Fruit fly (Drosophila melanogaster) whole organism, prepupa: ENCODE measurements around the gene CG15890.
A peak's percentile ranks its signal among the peaks of the same experiment; 100 is the strongest.

Experiments
- CG10631 ChIP-seq: fragments of 200-800 bp; sonication (Bioruptor generic); optimal IDR thresholded peaks from 2 replicates; lab custom pipeline; 2016; ENCODE audit warnings: missing biosample characterization, missing genetic modification characterization
- CG10669 ChIP-seq: fragments of 200-800 bp; sonication (Bioruptor generic); optimal IDR thresholded peaks from 3 replicates; lab custom pipeline; 2018; ENCODE audit warnings: missing biosample characterization, mild to moderate bottlenecking, missing genetic modification characterization, moderate library complexity
- CG15336 ChIP-seq: fragments of 200-800 bp; sonication (Bioruptor generic); IDR thresholded peaks from 2 replicates; pipeline ENCODE4 v1.3.6; 2022; ENCODE audit warnings: missing biosample characterization, missing genetic modification characterization
- CG32006 ChIP-seq: fragments of 200-800 bp; sonication (Bioruptor generic); optimal IDR thresholded peaks from 3 replicates; lab custom pipeline; 2017; ENCODE audit warnings: missing biosample characterization, mild to moderate bottlenecking, missing genetic modification characterization
- CG34406 ChIP-seq: fragments of 200-800 bp; sonication (Bioruptor generic); optimal IDR thresholded peaks from 3 replicates; lab custom pipeline; 2016; ENCODE audit warnings: missing biosample characterization, missing genetic modification characterization
- CG3919 ChIP-seq: fragments of 200-800 bp; sonication (Bioruptor generic); optimal IDR thresholded peaks from 3 replicates; lab custom pipeline; 2016; ENCODE audit warnings: missing biosample characterization, missing genetic modification characterization
- CG4318 ChIP-seq: fragments of 200-800 bp; sonication (Bioruptor generic); optimal IDR thresholded peaks from 3 replicates; lab custom pipeline; 2017; ENCODE audit warnings: missing biosample characterization, mild to moderate bottlenecking, missing genetic modification characterization
- CG6163 ChIP-seq: fragments of 200-800 bp; sonication (Bioruptor generic); IDR thresholded peaks from 3 replicates; pipeline ENCODE4 v1.3.6; 2022; ENCODE audit warnings: missing biosample characterization, missing genetic modification characterization
- CG6808 ChIP-seq: fragments of 200-800 bp; sonication (Bioruptor generic); optimal IDR thresholded peaks from 3 replicates; lab custom pipeline; 2017; ENCODE audit warnings: missing biosample characterization, missing genetic modification characterization, mild to moderate bottlenecking, moderate library complexity, missing genetic modification reagents
- CG8119 ChIP-seq: fragments of 200-800 bp; sonication (Bioruptor generic); IDR thresholded peaks from 3 replicates; pipeline ENCODE4 v1.3.6; 2022; ENCODE audit warnings: missing biosample characterization, missing genetic modification characterization
- CG8632 ChIP-seq: fragments of 200-800 bp; sonication (Bioruptor generic); optimal IDR thresholded peaks from 3 replicates; lab custom pipeline; 2016; ENCODE audit warnings: missing biosample characterization, missing genetic modification characterization
- CG9139 ChIP-seq: fragments of 200-800 bp; sonication (Bioruptor generic); optimal IDR thresholded peaks from 3 replicates; lab custom pipeline; 2017; ENCODE audit warnings: missing biosample characterization, mild to moderate bottlenecking, missing genetic modification characterization
- Eip75B ChIP-seq: fragments of 200-800 bp; sonication (Bioruptor generic); optimal IDR thresholded peaks from 3 replicates; lab custom pipeline; 2016; ENCODE audit warnings: missing biosample characterization, missing genetic modification characterization
- Eip78C ChIP-seq: fragments of 200-800 bp; sonication (Bioruptor generic); peaks from one replicate; lab custom pipeline; 2016; ENCODE audit warnings: missing biosample characterization, missing genetic modification characterization
- Ets21C ChIP-seq: fragments of 200-800 bp; sonication (Bioruptor generic); optimal IDR thresholded peaks from 3 replicates; lab custom pipeline; 2016; ENCODE audit warnings: missing biosample characterization, missing genetic modification characterization
- Ets96B ChIP-seq: fragments of 200-800 bp; optimal IDR thresholded peaks from 2 replicates; lab custom pipeline; 2019; ENCODE audit warnings: missing biosample characterization, mild to moderate bottlenecking, missing genetic modification characterization, moderate library complexity
- Gug ChIP-seq: fragments of 200-800 bp; sonication (Bioruptor generic); IDR thresholded peaks from 2 replicates; pipeline ENCODE4 v1.3.6; 2022; ENCODE audit warnings: missing biosample characterization, missing genetic modification characterization
- Hr38 ChIP-seq: sonication (Bioruptor generic); optimal IDR thresholded peaks from 2 replicates; lab custom pipeline; 2016; ENCODE audit warnings: missing biosample characterization, missing genetic modification characterization
- Hr39 ChIP-seq: fragments of 200-800 bp; sonication (Bioruptor generic); optimal IDR thresholded peaks from 2 replicates; lab custom pipeline; 2016; ENCODE audit warnings: missing biosample characterization, missing genetic modification characterization
- Hr4 ChIP-seq: fragments of 200-800 bp; sonication (Bioruptor generic); optimal IDR thresholded peaks from 3 replicates; lab custom pipeline; 2016; ENCODE audit warnings: missing biosample characterization, missing genetic modification characterization
- Lpt ChIP-seq: fragments of 200-800 bp; sonication (Bioruptor generic); optimal IDR thresholded peaks from 3 replicates; lab custom pipeline; 2016; ENCODE audit warnings: missing biosample characterization, missing genetic modification characterization
- OdsH ChIP-seq: fragments of 200-800 bp; sonication (Bioruptor generic); optimal IDR thresholded peaks from 3 replicates; lab custom pipeline; 2016; ENCODE audit warnings: missing biosample characterization, missing genetic modification characterization
- Sox102F ChIP-seq: fragments of 200-800 bp; sonication (Bioruptor generic); optimal IDR thresholded peaks from 2 replicates; lab custom pipeline; 2016; ENCODE audit warnings: missing biosample characterization, mild to moderate bottlenecking, missing genetic modification characterization
- Sox14 ChIP-seq: fragments of 200-800 bp; sonication (Bioruptor generic); optimal IDR thresholded peaks from 3 replicates; lab custom pipeline; 2016; ENCODE audit warnings: missing biosample characterization, missing genetic modification characterization
- achi ChIP-seq: fragments of 200-800 bp; sonication (Bioruptor generic); optimal IDR thresholded peaks from 3 replicates; lab custom pipeline; 2016; ENCODE audit warnings: missing biosample characterization, missing genetic modification characterization
- acj6 ChIP-seq: fragments of 200-800 bp; sonication (Bioruptor generic); optimal IDR thresholded peaks from 3 replicates; lab custom pipeline; 2016; ENCODE audit warnings: missing biosample characterization, missing genetic modification characterization
- dac ChIP-seq: fragments of 200-800 bp; sonication (Bioruptor generic); optimal IDR thresholded peaks from 2 replicates; lab custom pipeline; 2017; ENCODE audit warnings: missing biosample characterization, mild to moderate bottlenecking, missing genetic modification characterization
- dsx ChIP-seq: fragments of 200-800 bp; optimal IDR thresholded peaks from 3 replicates; lab custom pipeline; 2019; ENCODE audit warnings: missing biosample characterization, mild to moderate bottlenecking, missing genetic modification characterization, moderate library complexity; ENCODE audit not compliant: poor library complexity, severe bottlenecking
- eg ChIP-seq: fragments of 200-800 bp; sonication (Bioruptor generic); IDR thresholded peaks from 3 replicates; pipeline ENCODE4 v1.3.6; 2022; ENCODE audit warnings: missing biosample characterization, missing genetic modification characterization
- esn ChIP-seq: fragments of 200-800 bp; sonication (Bioruptor generic); optimal IDR thresholded peaks from 2 replicates; lab custom pipeline; 2016; ENCODE audit warnings: missing biosample characterization, mild to moderate bottlenecking, missing genetic modification characterization, moderate library complexity
- fd59A ChIP-seq: fragments of 200-800 bp; sonication (Bioruptor generic); optimal IDR thresholded peaks from 2 replicates; lab custom pipeline; 2017; ENCODE audit warnings: missing biosample characterization, mild to moderate bottlenecking, missing genetic modification characterization, missing genetic modification reagents
- fd85E ChIP-seq: fragments of 200-800 bp; sonication (Bioruptor generic); optimal IDR thresholded peaks from 3 replicates; lab custom pipeline; 2016; ENCODE audit warnings: missing biosample characterization, missing genetic modification characterization
- fkh ChIP-seq: fragments of 200-800 bp; sonication (Bioruptor generic); optimal IDR thresholded peaks from 3 replicates; lab custom pipeline; 2017; ENCODE audit warnings: missing biosample characterization, mild to moderate bottlenecking, missing genetic modification characterization, moderate library complexity
- lz ChIP-seq: fragments of 200-800 bp; sonication (Bioruptor generic); optimal IDR thresholded peaks from 3 replicates; lab custom pipeline; 2016; ENCODE audit warnings: missing biosample characterization, missing genetic modification characterization
- net ChIP-seq: fragments of 200-800 bp; sonication (Bioruptor generic); optimal IDR thresholded peaks from 3 replicates; lab custom pipeline; 2016; ENCODE audit warnings: missing biosample characterization, missing genetic modification characterization
- pdm3 ChIP-seq: fragments of 200-800 bp; sonication (Bioruptor generic); optimal IDR thresholded peaks from 3 replicates; lab custom pipeline; 2016; ENCODE audit warnings: missing biosample characterization, missing genetic modification characterization
- ss ChIP-seq, 2 experiments: fragments of 200-800 bp; sonication (Bioruptor generic); optimal IDR thresholded peaks; 2 replicates in 1 of 2; 3 replicates in 1 of 2; lab custom pipeline; 2017 to 2018; ENCODE audit warnings: mild to moderate bottlenecking in 2 of 2, missing biosample characterization in 2 of 2, missing genetic modification characterization in 2 of 2, moderate library complexity in 1 of 2
- svp ChIP-seq: fragments of 200-800 bp; sonication (Bioruptor generic); peaks from one replicate; lab custom pipeline; 2016; ENCODE audit warnings: missing biosample characterization, missing genetic modification characterization
- vri ChIP-seq: fragments of 200-800 bp; sonication (Bioruptor generic); optimal IDR thresholded peaks from 3 replicates; lab custom pipeline; 2016; ENCODE audit warnings: missing biosample characterization, mild to moderate bottlenecking, missing genetic modification characterization

The CG15890 gene

DNA sequence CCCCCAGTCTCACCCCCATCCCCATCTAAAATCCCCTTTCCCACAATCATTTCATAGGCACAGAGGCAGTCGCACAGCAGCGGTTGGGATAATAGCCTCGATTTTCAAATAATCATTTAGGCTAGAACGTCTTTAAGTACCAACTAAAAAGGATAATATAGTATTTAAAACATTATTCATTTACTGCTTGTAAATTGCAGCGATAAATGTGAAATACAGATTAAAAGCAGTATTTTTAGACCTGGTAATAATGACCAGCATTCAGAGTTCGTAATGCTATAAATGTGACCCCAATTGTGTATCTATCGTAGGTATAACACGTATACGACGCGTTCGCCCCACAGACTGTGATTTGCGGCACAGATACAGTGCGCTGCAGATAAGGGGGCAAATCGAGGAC, 38.0 kb downstream of the CG15890 start:
- TF ChIP-seq CG15336 (peak; percentile 56), esn (GFP tag; lab: Kevin White, UChicago) (no peak), Gug (peak; percentile 19; the same call in 1 of the 2 replicates), CG6163 (GFP tag; lab: Robert Waterston, UW) (0 out of 3 replicates have a peak, but pooled peaks have one; percentile 32), Eip75B (no peak), CG32006 (GFP tag; lab: Kevin White, UChicago) (peak; percentile 48), ss (GFP tag; optimal IDR thresholded peaks at IDR 0.05; lab: Kevin White, UChicago) (no peak), fkh (GFP tag; lab: Kevin White, UChicago) (no peak), OdsH (GFP tag; lab: Kevin White, UChicago) (peak; percentile 23), CG8632 (no peak), CG10669 (GFP tag; lab: Kevin White, UChicago) (peak; percentile 5), Hr38 (no peak), net (GFP tag; lab: Kevin White, UChicago) (peak; percentile 12), Ets21C (GFP tag; lab: Kevin White, UChicago) (no peak), vri (no peak), dsx (GFP tag; lab: Kevin White, UChicago) (no peak), CG6808 (GFP tag; lab: Kevin White, UChicago) (peak; percentile 5), Hr4 (GFP tag; lab: Kevin White, UChicago) (peak; percentile 36), CG10631 (GFP tag; lab: Kevin White, UChicago) (no peak), eg (GFP tag; lab: Robert Waterston, UW) (peak; percentile 40; the same call in 2 of the 3 replicates), Sox14 (GFP tag; lab: Kevin White, UChicago) (no peak), achi (GFP tag; lab: Kevin White, UChicago) (peak; percentile 9), fd59A (GFP tag; lab: Kevin White, UChicago) (no peak), dac (GFP tag; lab: Kevin White, UChicago) (no peak), acj6 (GFP tag; lab: Kevin White, UChicago) (no peak), Hr39 (GFP tag; lab: Kevin White, UChicago) (no peak), svp (peak; percentile 66), lz (no peak), fd85E (GFP tag; lab: Kevin White, UChicago) (no peak), pdm3 (peak; percentile 26), Ets96B (tag; lab: Kevin White, UChicago) (peak; percentile 40), Lpt (GFP tag; lab: Kevin White, UChicago) (peak; percentile 15), Eip78C (peak; percentile 59), CG9139 (GFP tag; lab: Kevin White, UChicago) (no peak), CG4318 (GFP tag; lab: Kevin White, UChicago) (peak; percentile 3), Sox102F (no peak), CG8119 (GFP tag; lab: Robert Waterston, UW) (0 out of 3 replicates have a peak, but pooled peaks have one; percentile 15)

DNA sequence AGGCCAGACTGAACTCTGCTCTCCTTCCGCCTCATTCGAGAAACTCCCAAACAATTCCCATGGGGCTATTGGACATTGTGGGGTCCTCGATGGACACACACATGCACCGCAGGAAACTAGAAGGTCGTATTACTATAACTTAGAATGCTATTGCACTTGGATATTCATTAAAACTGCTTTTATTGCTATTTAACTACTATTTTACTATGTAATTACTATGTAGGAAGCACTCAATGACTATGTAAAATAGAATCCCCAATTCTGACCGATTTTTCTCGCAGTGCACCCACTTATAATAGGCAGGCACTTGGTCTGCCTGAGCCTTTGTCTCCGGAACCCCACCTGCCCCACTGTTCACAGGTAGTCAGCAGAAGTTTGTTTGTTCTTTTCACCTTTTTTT, 40.5 kb downstream of the CG15890 start:
- TF ChIP-seq Sox14 (GFP tag; lab: Kevin White, UChicago) (no peak), Hr39 (GFP tag; lab: Kevin White, UChicago) (no peak), Eip78C (peak; percentile 52), CG3919 (GFP tag; lab: Kevin White, UChicago) (peak; percentile 15), CG10631 (GFP tag; lab: Kevin White, UChicago) (peak; percentile 18), Ets96B (tag; lab: Kevin White, UChicago) (peak; percentile 6), svp (peak; percentile 8)

DNA sequence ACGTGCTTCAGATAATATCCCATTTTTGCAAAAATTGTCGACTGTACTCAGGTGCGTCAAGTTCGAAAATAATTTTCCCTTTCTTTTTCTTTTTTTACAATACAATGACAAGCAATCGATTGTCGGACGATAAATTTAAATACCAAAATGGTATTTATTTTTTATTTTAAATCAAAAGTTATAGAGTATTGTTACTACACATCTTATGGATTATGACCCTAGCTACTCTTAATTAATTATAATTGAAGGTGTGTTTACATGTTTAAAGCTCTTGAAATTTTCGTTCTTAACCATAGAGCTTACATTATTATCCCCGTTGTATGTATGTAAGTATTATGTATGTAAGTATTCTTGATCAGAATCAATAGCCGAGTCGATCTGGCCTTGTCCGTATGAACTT, 46.7 kb downstream of the CG15890 start, which contains the start of gene hog:
Gene hog (minus strand): TSS at position 101 of the 400 bp plus-strand sequence.
- no peak for TF ChIP-seq CG34406 (GFP tag; lab: Kevin White, UChicago)
- peak; percentile 14 for TF ChIP-seq Eip78C
- TF ChIP-seq, all 60 proteins: peak for 1
